Worm (Caenorhabditis elegans): Measurements from ENCODE around the gene cdh-7.
A peak's percentile ranks its signal among the peaks of the same experiment; 100 is the strongest.

cdh-7 gene

ce11 chrII:14812661-14813060, 30.4 kb upstream of the cdh-7 start (continued):
- TF ChIP-seq Y53G8AR.9 (GFP tag; conservative IDR thresholded peaks at IDR 0.05) (0 out of 2 replicates have a peak, but pooled peaks have one; percentile 39), C06A6.2 (GFP tag; conservative IDR thresholded peaks at IDR 0.05) (no peak), bed-2 (GFP tag; IDR thresholded peaks at IDR 0.05) (no peak), hsf-1 (GFP tag; IDR thresholded peaks at IDR 0.05) (no peak), ceh-27 (GFP tag; optimal IDR thresholded peaks at IDR 0.05) (no peak), dox-1 (GFP tag; IDR thresholded peaks at IDR 0.05) (peak; percentile 45; the same call in 1 of the 2 replicates), nhr-179 (tag; optimal IDR thresholded peaks at IDR 0.05) (no peak), gei-17 (GFP tag; optimal IDR thresholded peaks at IDR 0.05) (no peak), ceh-58 (GFP tag; IDR thresholded peaks at IDR 0.05) (no peak), snpc-1.3 (tag; optimal IDR thresholded peaks at IDR 0.05; ENCODE audit: insufficient read depth) (no peak), F49E8.2 (tag; optimal IDR thresholded peaks at IDR 0.05; ENCODE audit: insufficient read depth) (no peak), F22D6.2 (tag; optimal IDR thresholded peaks at IDR 0.05) (no peak), attf-6 (GFP tag; IDR thresholded peaks at IDR 0.05) (no peak), ccch-3 (GFP tag; optimal IDR thresholded peaks at IDR 0.05) (no peak), let-607 (tag; optimal IDR thresholded peaks at IDR 0.05) (no peak), hrde-1 (tag; optimal IDR thresholded peaks at IDR 0.05; ENCODE audit: borderline replicate concordance) (no peak), T07F8.4 (tag; optimal IDR thresholded peaks at IDR 0.05) (no peak), pbrm-1 (GFP tag; IDR thresholded peaks at IDR 0.05) (no peak), nhr-27 (tag; optimal IDR thresholded peaks at IDR 0.05) (no peak), ama-1 (optimal IDR thresholded peaks at IDR 0.05) (no peak), ama-1 (GFP tag; optimal IDR thresholded peaks at IDR 0.05) (no peak), egrh-3 (GFP tag; IDR thresholded peaks at IDR 0.05) (no peak), cebp-1 (GFP tag; IDR thresholded peaks at IDR 0.05) (no peak), cebp-1 (tag; optimal IDR thresholded peaks at IDR 0.05) (peak; percentile 38), snpc-1.1 (tag; optimal IDR thresholded peaks at IDR 0.05; ENCODE audit: insufficient read depth) (no peak), mel-28 (tag; optimal IDR thresholded peaks at IDR 0.05; ENCODE audit: borderline replicate concordance) (no peak)

- TF ChIP-seq efl-1 (GFP tag; optimal IDR thresholded peaks at IDR 0.05) = no peak
- peak; percentile 69 for TF ChIP-seq lsl-1 (GFP tag; optimal IDR thresholded peaks at IDR 0.05)
- 0 out of 2 replicates have a peak, but pooled peaks have one; percentile 9 for TF ChIP-seq madf-6 (GFP tag; IDR thresholded peaks at IDR 0.05)
These were observed 29.9 kb upstream of the cdh-7 start for ce11 chrII:14813106-14813505.

- TF ChIP-seq Y56A3A.18 (GFP tag; IDR thresholded peaks at IDR 0.05) (no peak), cebp-1 (GFP tag; IDR thresholded peaks at IDR 0.05) (no peak), cebp-1 (tag; optimal IDR thresholded peaks at IDR 0.05) (peak; percentile 27), rec-8 (tag; optimal IDR thresholded peaks at IDR 0.05) (no peak), ZK185.1 (tag; optimal IDR thresholded peaks at IDR 0.05; ENCODE audit: poor library complexity, severe bottlenecking) (peak; percentile 30), attf-5 (GFP tag; optimal IDR thresholded peaks at IDR 0.05) (no peak), Y67H2A.10 (GFP tag; conservative IDR thresholded peaks at IDR 0.05) (no peak), B0019.2 (GFP tag; conservative IDR thresholded peaks at IDR 0.05) (no peak), dpl-1 (GFP tag; optimal IDR thresholded peaks at IDR 0.05) (peak; percentile 65), gei-17 (GFP tag; optimal IDR thresholded peaks at IDR 0.05) (no peak), lin-35 (GFP tag; optimal IDR thresholded peaks at IDR 0.05) (peak in 1 of 3 experiments; percentile 64), somi-1 (GFP tag; optimal IDR thresholded peaks at IDR 0.05) (no peak), egrh-3 (GFP tag; IDR thresholded peaks at IDR 0.05) (no peak), tbp1 (GFP tag; optimal IDR thresholded peaks at IDR 0.05) (no peak), ztf-28 (GFP tag; IDR thresholded peaks at IDR 0.05) (no peak), snpc-1.1 (tag; optimal IDR thresholded peaks at IDR 0.05; ENCODE audit: insufficient read depth) (no peak), hsf-1 (GFP tag; IDR thresholded peaks at IDR 0.05) (peak; percentile 39; the same call in 1 of the 2 replicates), zfh-2 (GFP tag; conservative IDR thresholded peaks at IDR 0.05) (no peak), sptf-2 (GFP tag; optimal IDR thresholded peaks at IDR 0.05) (no peak), F10E7.11 (tag; optimal IDR thresholded peaks at IDR 0.05) (no peak), snpc-1.3 (tag; optimal IDR thresholded peaks at IDR 0.05; ENCODE audit: insufficient read depth) (peak; percentile 58), F49E8.2 (tag; optimal IDR thresholded peaks at IDR 0.05; ENCODE audit: insufficient read depth) (peak; percentile 19), ccch-3 (GFP tag; optimal IDR thresholded peaks at IDR 0.05) (no peak)
These were observed 28.0 kb upstream of the cdh-7 start, which contains the start of gene W01D2.1 for ce11 chrII:14814894-14815568. W01D2.1 (plus strand) TSS chrII:14815518.
